Worm (Caenorhabditis elegans) whole organism, early embryonic: ENCODE results near the gene R07E4.5.

ENCODE experiments used
- B0310.2 ChIP-seq: sonication (generic microtip); optimal IDR thresholded peaks from 2 replicates; lab custom pipeline; 2016; ENCODE audit warnings: mild to moderate bottlenecking, missing genetic modification characterization, missing compliant biosample characterization
- F13C5.2 ChIP-seq: sonication (generic microtip); optimal IDR thresholded peaks from 2 replicates; lab custom pipeline; 2017; ENCODE audit warnings: mild to moderate bottlenecking, missing genetic modification characterization, inconsistent platforms, missing compliant biosample characterization
- aly-1 ChIP-seq: sonication (generic microtip); optimal IDR thresholded peaks from 2 replicates; lab custom pipeline; 2016; ENCODE audit warnings: missing genetic modification characterization, missing compliant biosample characterization
- ama-1 ChIP-seq: fragments of 150-350 bp; optimal IDR thresholded peaks from 2 replicates; lab custom pipeline; 2014
- ceh-13 ChIP-seq: fragments of 200-800 bp; sonication (Bioruptor generic); optimal IDR thresholded peaks from 2 replicates; lab custom pipeline; 2018; ENCODE audit warnings: mild to moderate bottlenecking, missing genetic modification characterization, missing compliant biosample characterization
- ceh-36 ChIP-seq: sonication (generic microtip); optimal IDR thresholded peaks from 2 replicates; lab custom pipeline; 2016; ENCODE audit warnings: missing genetic modification characterization, inconsistent platforms, missing compliant biosample characterization
- ets-7 ChIP-seq: sonication (generic microtip); optimal IDR thresholded peaks from 2 replicates; lab custom pipeline; 2016; ENCODE audit warnings: missing genotype, missing genetic modification characterization, missing compliant biosample characterization
- flt-1 ChIP-seq: fragments of 200-800 bp; sonication (Bioruptor generic); IDR thresholded peaks from 2 replicates; pipeline ENCODE4 v1.3.6; 2022; ENCODE audit warnings: missing genetic modification characterization, missing compliant biosample characterization
- hmbx-1 ChIP-seq: sonication (generic microtip); optimal IDR thresholded peaks from 2 replicates; lab custom pipeline; 2016; ENCODE audit warnings: mild to moderate bottlenecking, missing genetic modification characterization, missing compliant biosample characterization
- hmg-4 ChIP-seq: fragments of 200-800 bp; sonication (Bioruptor generic); optimal IDR thresholded peaks from 2 replicates; lab custom pipeline; 2018; ENCODE audit warnings: mild to moderate bottlenecking, missing genetic modification characterization, missing compliant biosample characterization
- hnd-1 ChIP-seq: sonication (generic microtip); optimal IDR thresholded peaks from 2 replicates; lab custom pipeline; 2016; ENCODE audit warnings: missing genetic modification characterization, missing compliant biosample characterization
- pes-1 ChIP-seq: fragments of 200-800 bp; sonication (Bioruptor generic); IDR thresholded peaks from 2 replicates; pipeline ENCODE4 v1.3.6; 2022; ENCODE audit warnings: missing genetic modification reagents, missing genetic modification characterization, missing compliant biosample characterization
- scrt-1 ChIP-seq: fragments of 200-800 bp; sonication (Bioruptor generic); IDR thresholded peaks from 2 replicates; pipeline ENCODE4 v1.3.6; 2022; ENCODE audit warnings: missing genetic modification characterization, missing compliant biosample characterization
- sea-1 ChIP-seq: fragments of 200-800 bp; sonication (Bioruptor generic); conservative IDR thresholded peaks from 2 replicates; pipeline ENCODE4 v1.3.6; 2022; ENCODE audit warnings: missing genetic modification characterization, missing compliant biosample characterization
- tbx-11 ChIP-seq: fragments of 200-800 bp; sonication (Bioruptor generic); IDR thresholded peaks from 2 replicates; pipeline ENCODE4 v1.3.6; 2022; ENCODE audit warnings: missing genetic modification characterization, missing compliant biosample characterization
- tbx-37 ChIP-seq: fragments of 200-800 bp; sonication (Bioruptor generic); conservative IDR thresholded peaks from 2 replicates; pipeline ENCODE4 v1.3.6; 2022; ENCODE audit warnings: missing genetic modification reagents, missing genetic modification characterization, missing compliant biosample characterization
- tra-4 ChIP-seq: sonication (generic microtip); optimal IDR thresholded peaks from 2 replicates; lab custom pipeline; 2017; ENCODE audit warnings: missing genetic modification characterization, missing compliant biosample characterization

The R07E4.5 gene

DNA sequence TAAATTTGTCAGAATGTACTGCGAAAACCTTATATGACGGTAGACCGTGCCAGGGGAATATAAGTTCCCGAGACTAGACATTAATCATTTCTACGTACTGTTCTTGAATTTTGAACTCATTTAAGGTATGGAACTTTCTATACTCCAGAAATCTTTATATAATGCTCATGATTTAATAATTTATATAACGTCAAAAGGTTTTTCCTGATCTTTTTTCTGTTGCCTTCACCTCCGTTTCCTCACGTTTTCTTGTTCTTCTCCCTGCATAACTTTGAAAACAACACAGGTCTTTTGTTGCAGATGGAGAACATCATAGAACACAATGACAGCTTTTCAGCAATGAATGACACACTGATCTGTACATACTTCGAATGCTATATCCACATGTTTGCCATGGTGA lies 22.2 kb downstream of the R07E4.5 start, which contains the start of gene egl-6:
TSS of gene egl-6 (plus strand) at position 301 of the 400 bp plus-strand sequence.
- TF ChIP-seq ets-7 (tag; lab: Kevin White, UChicago) (no peak), tbx-37 (GFP tag; lab: Robert Waterston, UW) (no peak), ceh-36 (no peak), sea-1 (no peak), aly-1 (no peak), B0310.2 (no peak), ama-1 (lab: Kevin White, UChicago) (no peak), hnd-1 (tag; lab: Kevin White, UChicago) (no peak)

- TF ChIP-seq ama-1 (lab: Kevin White, UChicago) (no peak), hnd-1 (tag; lab: Kevin White, UChicago) (no peak), flt-1 (GFP tag; lab: Robert Waterston, UW) (no peak), F13C5.2 (tag; lab: Kevin White, UChicago) (no peak), tbx-11 (GFP tag; lab: Robert Waterston, UW) (no peak), tbx-37 (GFP tag; lab: Robert Waterston, UW) (no peak), scrt-1 (GFP tag; lab: Robert Waterston, UW) (no peak), pes-1 (GFP tag; lab: Robert Waterston, UW) (no peak), hmg-4 (GFP tag; lab: Kevin White, UChicago) (no peak)
Observed at ce11 chrX:5923672-5924071, 29.3 kb downstream of the R07E4.5 start.

ce11 chrX:5919097-5919496 lies 33.9 kb downstream of the R07E4.5 start, which contains the start of gene capa-1:
Gene capa-1 (plus strand): TSS chrX:5919397.
- TF ChIP-seq scrt-1 (GFP tag; lab: Robert Waterston, UW): no peak
- TF ChIP-seq F13C5.2 (tag; lab: Kevin White, UChicago): no peak
- no peak for TF ChIP-seq ceh-13
- TF ChIP-seq hmbx-1 (tag; lab: Kevin White, UChicago): no peak
- no peak for TF ChIP-seq ceh-36
- no peak for TF ChIP-seq ama-1 (lab: Kevin White, UChicago)
- no peak for TF ChIP-seq ets-7 (tag; lab: Kevin White, UChicago)
- no peak for TF ChIP-seq tbx-37 (GFP tag; lab: Robert Waterston, UW)
- no peak for TF ChIP-seq hmg-4 (GFP tag; lab: Kevin White, UChicago)
- TF ChIP-seq sea-1: no peak
- TF ChIP-seq B0310.2: no peak
- no peak for TF ChIP-seq hnd-1 (tag; lab: Kevin White, UChicago)
- TF ChIP-seq tra-4 (tag; lab: Kevin White, UChicago): no peak
- TF ChIP-seq pes-1 (GFP tag; lab: Robert Waterston, UW): no peak
- no peak for TF ChIP-seq tbx-11 (GFP tag; lab: Robert Waterston, UW)

DNA sequence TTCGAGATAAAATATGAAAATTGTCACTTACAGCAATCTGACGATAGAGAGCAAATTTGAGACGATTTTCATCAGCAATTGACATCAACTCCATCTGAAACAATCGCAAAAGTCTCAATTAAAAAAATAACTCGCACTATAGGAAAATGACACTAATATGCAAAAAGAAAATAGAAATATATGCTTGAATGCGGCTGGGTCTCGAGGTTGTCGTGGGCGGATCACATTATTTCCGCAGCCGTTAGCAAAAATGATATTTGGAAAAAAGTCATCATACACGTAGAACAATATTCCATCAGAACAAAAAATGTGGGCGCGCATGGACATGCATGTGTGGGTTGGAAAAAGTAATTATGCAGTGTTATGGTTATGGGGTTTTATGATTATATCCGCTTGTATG lies 35.7 kb downstream of the R07E4.5 start, which contains the start of gene Y23B4A.1:
TSS of gene Y23B4A.1 (minus strand) at position 101 of the 400 bp plus-strand sequence.
- no peak for TF ChIP-seq flt-1 (GFP tag; lab: Robert Waterston, UW)
- TF ChIP-seq pes-1 (GFP tag; lab: Robert Waterston, UW): no peak
- no peak for TF ChIP-seq tra-4 (tag; lab: Kevin White, UChicago)
- no peak for TF ChIP-seq ets-7 (tag; lab: Kevin White, UChicago)
- TF ChIP-seq ceh-36: no peak
- TF ChIP-seq ceh-13: no peak
- no peak for TF ChIP-seq F13C5.2 (tag; lab: Kevin White, UChicago)
- no peak for TF ChIP-seq B0310.2
- TF ChIP-seq tbx-11 (GFP tag; lab: Robert Waterston, UW): no peak
- no peak for TF ChIP-seq hmbx-1 (tag; lab: Kevin White, UChicago)
- TF ChIP-seq hmg-4 (GFP tag; lab: Kevin White, UChicago): no peak
- no peak for TF ChIP-seq ama-1 (lab: Kevin White, UChicago)
- TF ChIP-seq tbx-37 (GFP tag; lab: Robert Waterston, UW): no peak
- TF ChIP-seq hnd-1 (tag; lab: Kevin White, UChicago): no peak
- no peak for TF ChIP-seq scrt-1 (GFP tag; lab: Robert Waterston, UW)
- no peak for TF ChIP-seq sea-1
- no peak for TF ChIP-seq aly-1

DNA sequence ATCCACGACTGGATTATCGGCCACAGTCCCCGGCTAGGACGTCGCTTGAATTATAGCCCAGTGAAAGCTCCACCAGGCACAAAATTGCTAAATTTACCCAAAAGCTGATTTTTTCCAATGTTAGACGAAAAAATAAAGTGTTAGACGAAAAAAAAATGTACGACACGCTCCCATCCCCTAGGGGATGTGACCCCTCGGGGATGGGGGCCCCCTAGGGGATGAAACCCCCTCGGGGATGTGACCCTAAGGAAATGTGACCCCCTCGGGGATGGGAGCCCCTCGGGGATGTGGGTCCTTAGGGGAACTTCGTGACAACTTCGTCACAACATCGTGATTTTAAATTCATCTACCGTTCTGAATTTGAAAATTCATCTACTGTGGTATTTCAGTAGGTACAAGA lies 47.2 kb downstream of the R07E4.5 start:
- no peak for TF ChIP-seq pes-1 (GFP tag; lab: Robert Waterston, UW)
- TF ChIP-seq ceh-36: no peak
- no peak; the same call in 1 of the 2 replicates for TF ChIP-seq tbx-37 (GFP tag; lab: Robert Waterston, UW)
- TF ChIP-seq ceh-13: no peak
- TF ChIP-seq flt-1 (GFP tag; lab: Robert Waterston, UW): no peak
- TF ChIP-seq sea-1: no peak
- TF ChIP-seq ama-1 (lab: Kevin White, UChicago): no peak
- no peak for TF ChIP-seq ets-7 (tag; lab: Kevin White, UChicago)
- TF ChIP-seq tbx-11 (GFP tag; lab: Robert Waterston, UW): no peak
- no peak for TF ChIP-seq hmg-4 (GFP tag; lab: Kevin White, UChicago)
- no peak for TF ChIP-seq F13C5.2 (tag; lab: Kevin White, UChicago)
- no peak for TF ChIP-seq tra-4 (tag; lab: Kevin White, UChicago)
- no peak for TF ChIP-seq aly-1
- TF ChIP-seq scrt-1 (GFP tag; lab: Robert Waterston, UW): no peak

ce11 chrX:5904603-5905081 lies 48.3 kb downstream of the R07E4.5 start, which contains the start of gene nlp-49:
Gene nlp-49 (plus strand): TSS chrX:5904653.
- TF ChIP-seq sea-1 (no peak), ets-7 (tag; lab: Kevin White, UChicago) (no peak), B0310.2 (no peak), tbx-11 (GFP tag; lab: Robert Waterston, UW) (no peak), pes-1 (GFP tag; lab: Robert Waterston, UW) (no peak)

DNA sequence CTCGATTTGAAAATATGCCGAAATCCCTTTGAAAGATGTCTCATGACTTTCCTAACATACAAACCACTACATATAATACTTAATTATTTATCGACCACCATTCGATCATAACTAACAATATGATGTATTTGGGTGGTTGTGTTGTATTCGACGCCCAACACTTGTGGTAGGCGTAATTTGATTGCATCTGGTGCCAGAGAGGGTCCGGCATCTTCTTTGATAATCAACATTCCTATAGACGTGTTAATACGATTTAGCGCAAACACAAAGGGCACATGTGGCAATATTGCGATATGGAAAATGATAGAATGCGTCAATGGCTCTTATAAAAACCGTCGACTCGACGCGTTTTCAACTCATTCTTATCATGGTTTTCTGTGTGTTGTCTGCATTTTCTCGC lies 49.1 kb downstream of the R07E4.5 start:
- TF ChIP-seq tbx-37 (GFP tag; lab: Robert Waterston, UW) (no peak), ama-1 (lab: Kevin White, UChicago) (no peak), aly-1 (no peak), sea-1 (no peak), pes-1 (GFP tag; lab: Robert Waterston, UW) (no peak), ets-7 (tag; lab: Kevin White, UChicago) (no peak), scrt-1 (GFP tag; lab: Robert Waterston, UW) (no peak), ceh-36 (no peak), hmg-4 (GFP tag; lab: Kevin White, UChicago) (no peak), ceh-13 (no peak), F13C5.2 (tag; lab: Kevin White, UChicago) (no peak), hnd-1 (tag; lab: Kevin White, UChicago) (no peak), hmbx-1 (tag; lab: Kevin White, UChicago) (no peak), B0310.2 (no peak), flt-1 (GFP tag; lab: Robert Waterston, UW) (no peak), tbx-11 (GFP tag; lab: Robert Waterston, UW) (no peak)
